Worm (Caenorhabditis elegans) whole organism, midembryonic: ENCODE results near the gene cyp-33C9.
"Not testable (repeated sequence)": the region's sequence is repeated elsewhere in the genome, so short reads cannot be mapped to it uniquely, and the experiment has no call there.

Experiments used
- cog-1 ChIP-seq: sonication (generic microtip); optimal IDR thresholded peaks from 2 replicates; lab custom pipeline; 2016; ENCODE audit warnings: missing genetic modification characterization, missing compliant biosample characterization
- flt-1 ChIP-seq: fragments of 200-800 bp; sonication (Bioruptor generic); IDR thresholded peaks from 2 replicates; pipeline ENCODE4 v1.3.6; 2022; ENCODE audit warnings: missing genetic modification characterization, missing compliant biosample characterization
- klf-2 ChIP-seq: fragments of 200-800 bp; sonication (Bioruptor generic); conservative IDR thresholded peaks from 2 replicates; pipeline ENCODE4 v1.3.6; 2022; ENCODE audit warnings: missing genetic modification reagents, missing genetic modification characterization, missing compliant biosample characterization
- ref-1 ChIP-seq: fragments of 200-800 bp; sonication (Bioruptor generic); conservative IDR thresholded peaks from 2 replicates; pipeline ENCODE4 v1.3.6; 2022; ENCODE audit warnings: missing genetic modification reagents, missing genetic modification characterization, missing compliant biosample characterization
- tab-1 ChIP-seq: fragments of 200-800 bp; sonication (Bioruptor generic); IDR thresholded peaks from 2 replicates; pipeline ENCODE4 v1.3.6; 2022; ENCODE audit warnings: missing genetic modification characterization, missing compliant biosample characterization
- ztf-29 ChIP-seq: fragments of 200-800 bp; sonication (Bioruptor generic); IDR thresholded peaks from 2 replicates; pipeline ENCODE4 v1.3.6; 2022; ENCODE audit warnings: missing genetic modification reagents, missing genetic modification characterization, missing compliant biosample characterization

- TF ChIP-seq ref-1; ztf-29; flt-1 (GFP tag; lab: Robert Waterston, UW); cog-1 (tag; lab: Kevin White, UChicago); klf-2 (GFP tag; lab: Robert Waterston, UW); tab-1 (GFP tag; lab: Robert Waterston, UW): not testable (repeated sequence)
Observed at ce11 chrV:3102049-3102448, 7.7 kb upstream of the cyp-33C9 start, which contains the start of gene Y73C8C.4.
